Worm (Caenorhabditis elegans) whole organism, young adult: ENCODE data around the gene T19C3.6.
A peak's percentile ranks its signal among the peaks of the same experiment; 100 is the strongest.

Experiments
- B0019.2 ChIP-seq: fragments of 200-800 bp; sonication (Bioruptor generic); conservative IDR thresholded peaks from 2 replicates; pipeline ENCODE4 v1.3.6; 2022; ENCODE audit warnings: missing genetic modification reagents, missing genetic modification characterization, missing compliant biosample characterization
- B0261.1 ChIP-seq: sonication (generic microtip); optimal IDR thresholded peaks from 2 replicates; lab custom pipeline; 2016; ENCODE audit warnings: mild to moderate bottlenecking, missing genetic modification characterization, moderate library complexity, missing compliant biosample characterization
- F22D6.2 ChIP-seq: sonication (generic microtip); optimal IDR thresholded peaks from 2 replicates; lab custom pipeline; 2016; ENCODE audit warnings: mild to moderate bottlenecking, missing genetic modification characterization, missing compliant biosample characterization
- F39B2.1 ChIP-seq: fragments of 200-800 bp; sonication (Bioruptor generic); IDR thresholded peaks from 2 replicates; pipeline ENCODE4 v1.3.6; 2022; ENCODE audit warnings: missing genetic modification reagents, missing genetic modification characterization, missing compliant biosample characterization
- K11D2.4 ChIP-seq: fragments of 200-800 bp; sonication (Bioruptor generic); IDR thresholded peaks from 2 replicates; pipeline ENCODE4 v1.3.6; 2022; ENCODE audit warnings: missing genetic modification reagents, missing genetic modification characterization, missing compliant biosample characterization
- K12H6.12 ChIP-seq: fragments of 200-800 bp; sonication (Bioruptor generic); optimal IDR thresholded peaks from 2 replicates; lab custom pipeline; 2018; ENCODE audit warnings: mild to moderate bottlenecking, missing genetic modification characterization, missing compliant biosample characterization
- T07F8.4 ChIP-seq: sonication (generic microtip); optimal IDR thresholded peaks from 2 replicates; lab custom pipeline; 2016; ENCODE audit warnings: mild to moderate bottlenecking, missing genetic modification characterization, moderate library complexity, missing compliant biosample characterization
- Y53G8AR.9 ChIP-seq: fragments of 200-800 bp; sonication (Bioruptor generic); conservative IDR thresholded peaks from 2 replicates; pipeline ENCODE4 v1.3.6; 2022; ENCODE audit warnings: missing genetic modification reagents, missing genetic modification characterization, missing compliant biosample characterization
- Y79H2A.3 ChIP-seq: fragments of 200-800 bp; sonication (Bioruptor generic); conservative IDR thresholded peaks from 2 replicates; pipeline ENCODE4 v1.3.6; 2022; ENCODE audit warnings: missing genetic modification reagents, missing genetic modification characterization, missing compliant biosample characterization
- ZK185.1 ChIP-seq: sonication (generic microtip); optimal IDR thresholded peaks from 2 replicates; lab custom pipeline; 2016; ENCODE audit warnings: mild to moderate bottlenecking, missing genetic modification characterization, missing compliant biosample characterization; ENCODE audit not compliant: poor library complexity, severe bottlenecking
- attf-5 ChIP-seq: fragments of 200-800 bp; sonication (Bioruptor generic); optimal IDR thresholded peaks from 2 replicates; lab custom pipeline; 2018; ENCODE audit warnings: mild to moderate bottlenecking, missing genetic modification characterization, missing compliant biosample characterization
- bed-1 ChIP-seq: fragments of 200-800 bp; sonication (Bioruptor generic); IDR thresholded peaks from 2 replicates; pipeline ENCODE4 v1.3.6; 2022; ENCODE audit warnings: missing genetic modification reagents, missing genetic modification characterization, missing compliant biosample characterization
- cebp-1 ChIP-seq, 2 experiments: fragments of 200-800 bp in 1 of 2; sonication (Bioruptor generic) in 1 of 2; sonication (generic microtip) in 1 of 2; IDR thresholded peaks in 1 of 2; optimal IDR thresholded peaks in 1 of 2; 2 replicates each; pipeline versions ENCODE4 v1.3.6 to Lab custom; 2017 to 2022; ENCODE audit warnings: missing compliant biosample characterization in 2 of 2, missing genetic modification characterization in 2 of 2, mild to moderate bottlenecking in 1 of 2, missing genetic modification reagents in 1 of 2, moderate library complexity in 1 of 2
- ceh-27 ChIP-seq: fragments of 200-800 bp; sonication (Bioruptor generic); optimal IDR thresholded peaks from 2 replicates; lab custom pipeline; 2018; ENCODE audit warnings: mild to moderate bottlenecking, missing genetic modification characterization, moderate library complexity, missing compliant biosample characterization
- ceh-91 ChIP-seq: fragments of 200-800 bp; sonication (Bioruptor generic); IDR thresholded peaks from 2 replicates; pipeline ENCODE4 v1.3.6; 2022; ENCODE audit warnings: missing genetic modification reagents, missing genetic modification characterization, missing compliant biosample characterization
- chd-7 ChIP-seq: sonication (generic microtip); optimal IDR thresholded peaks from 2 replicates; lab custom pipeline; 2016; ENCODE audit warnings: mild to moderate bottlenecking, missing genetic modification characterization, moderate library complexity, missing compliant biosample characterization
- efl-1 ChIP-seq: fragments of 150-350 bp; optimal IDR thresholded peaks from 2 replicates; lab custom pipeline; 2014; ENCODE audit warnings: missing biosample characterization, missing genetic modification reagents, missing genetic modification characterization
- egl-44 ChIP-seq: fragments of 200-800 bp; sonication (Bioruptor generic); IDR thresholded peaks from 2 replicates; pipeline ENCODE4 v1.3.6; 2022; ENCODE audit warnings: missing genetic modification reagents, missing genetic modification characterization, missing compliant biosample characterization
- egrh-3 ChIP-seq: fragments of 200-800 bp; sonication (Bioruptor generic); IDR thresholded peaks from 2 replicates; pipeline ENCODE4 v1.3.6; 2022; ENCODE audit warnings: missing genetic modification reagents, missing genetic modification characterization, missing compliant biosample characterization
- fkh-3 ChIP-seq: sonication (generic microtip); optimal IDR thresholded peaks from 2 replicates; lab custom pipeline; 2016; ENCODE audit warnings: mild to moderate bottlenecking, missing genetic modification characterization, missing compliant biosample characterization
- gei-17 ChIP-seq: fragments of 200-800 bp; sonication (Bioruptor generic); optimal IDR thresholded peaks from 2 replicates; lab custom pipeline; 2018; ENCODE audit warnings: mild to moderate bottlenecking, missing genetic modification characterization, missing compliant biosample characterization
- hmg-1.2 ChIP-seq: fragments of 200-800 bp; sonication (Bioruptor generic); IDR thresholded peaks from 2 replicates; pipeline ENCODE4 v1.3.6; 2022; ENCODE audit warnings: missing genetic modification reagents, missing genetic modification characterization, missing compliant biosample characterization
- lin-40 ChIP-seq: sonication (generic microtip); optimal IDR thresholded peaks from 2 replicates; lab custom pipeline; 2016; ENCODE audit warnings: missing genetic modification characterization, mild to moderate bottlenecking, missing compliant biosample characterization, missing genotype, missing genetic modification reagents
- madf-3 ChIP-seq: fragments of 200-800 bp; sonication (Bioruptor generic); IDR thresholded peaks from 2 replicates; pipeline ENCODE4 v1.3.6; 2022; ENCODE audit warnings: missing genetic modification reagents, missing genetic modification characterization, missing compliant biosample characterization
- madf-6 ChIP-seq: fragments of 200-800 bp; sonication (Bioruptor generic); IDR thresholded peaks from 2 replicates; pipeline ENCODE4 v1.3.6; 2022; ENCODE audit warnings: missing genetic modification reagents, missing genetic modification characterization, missing compliant biosample characterization
- mcd-1 ChIP-seq: fragments of 200-800 bp; sonication (Bioruptor generic); IDR thresholded peaks from 2 replicates; pipeline ENCODE4 v1.3.6; 2022; ENCODE audit warnings: missing genetic modification reagents, missing genetic modification characterization, missing compliant biosample characterization
- nfya-1 ChIP-seq: sonication (generic microtip); optimal IDR thresholded peaks from 2 replicates; lab custom pipeline; 2017; ENCODE audit warnings: antibody characterized with exemption, missing compliant biosample characterization, missing genetic modification characterization, borderline replicate concordance; ENCODE audit not compliant: insufficient read depth
- nfya-2 ChIP-seq: fragments of 200-800 bp; sonication (Bioruptor generic); IDR thresholded peaks from 2 replicates; pipeline ENCODE4 v1.3.6; 2022; ENCODE audit warnings: missing genetic modification reagents, missing genetic modification characterization, missing compliant biosample characterization
- rcor-1 ChIP-seq: fragments of 200-800 bp; sonication (Bioruptor generic); IDR thresholded peaks from 2 replicates; pipeline ENCODE4 v1.3.6; 2022; ENCODE audit warnings: missing genetic modification reagents, missing genetic modification characterization, missing compliant biosample characterization
- repo-1 ChIP-seq: sonication (generic microtip); optimal IDR thresholded peaks from 2 replicates; lab custom pipeline; 2017; ENCODE audit warnings: mild to moderate bottlenecking, missing genetic modification characterization, missing compliant biosample characterization
- rpc-1 ChIP-seq, 2 experiments: fragments of 150-350 bp in 1 of 2; sonication (generic microtip) in 1 of 2; optimal IDR thresholded peaks; 2 replicates each; lab custom pipeline; 2014 to 2018; ENCODE audit warnings: missing biosample characterization in 1 of 2, missing genetic modification characterization in 1 of 2, missing genetic modification reagents in 1 of 2, missing genotype in 1 of 2
- sdz-38 ChIP-seq: sonication (generic microtip); optimal IDR thresholded peaks from 2 replicates; lab custom pipeline; 2016; ENCODE audit warnings: missing genotype, missing genetic modification characterization, missing compliant biosample characterization
- snpc-1.1 ChIP-seq: sonication (generic microtip); optimal IDR thresholded peaks from 2 replicates; lab custom pipeline; 2017; ENCODE audit warnings: missing genetic modification characterization, mild to moderate bottlenecking, missing compliant biosample characterization, antibody characterized with exemption, moderate library complexity, missing genotype, missing genetic modification reagents; ENCODE audit not compliant: insufficient read depth
- tlf-1 ChIP-seq: fragments of 200-800 bp; sonication (Bioruptor generic); optimal IDR thresholded peaks from 2 replicates; lab custom pipeline; 2018; ENCODE audit warnings: mild to moderate bottlenecking, missing genetic modification characterization, missing compliant biosample characterization
- zfh-2 ChIP-seq: fragments of 200-800 bp; sonication (Bioruptor generic); conservative IDR thresholded peaks from 2 replicates; pipeline ENCODE4 v1.3.6; 2022; ENCODE audit warnings: missing genetic modification reagents, missing genetic modification characterization, missing compliant biosample characterization
- zim-3 ChIP-seq: sonication (generic microtip); optimal IDR thresholded peaks from 2 replicates; lab custom pipeline; 2017; ENCODE audit warnings: mild to moderate bottlenecking, missing genetic modification characterization, moderate library complexity, missing compliant biosample characterization
- ztf-3 ChIP-seq: fragments of 200-800 bp; sonication (Bioruptor generic); optimal IDR thresholded peaks from 2 replicates; lab custom pipeline; 2018; ENCODE audit warnings: mild to moderate bottlenecking, missing genetic modification characterization, missing compliant biosample characterization

Gene T19C3.6

DNA sequence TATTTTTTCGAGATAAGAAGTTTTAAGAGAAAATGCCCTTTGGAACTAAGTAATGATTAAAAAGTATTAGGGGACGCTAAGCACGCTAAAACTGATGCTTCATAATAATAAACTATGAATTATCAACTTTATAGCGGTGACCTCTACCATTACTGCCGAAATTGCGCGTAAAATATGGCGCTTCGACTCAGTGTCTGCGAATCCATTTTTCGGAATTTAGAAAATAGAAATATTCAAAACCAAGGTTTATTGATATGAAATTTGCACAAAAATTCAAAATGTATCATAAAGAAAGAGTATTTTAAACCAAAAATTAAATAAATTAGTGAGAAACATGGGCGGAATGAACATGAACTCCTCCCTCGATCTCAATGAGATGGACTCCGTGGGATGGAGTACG, 32.0 kb downstream of the T19C3.6 start (continued):
- no peak for TF ChIP-seq Y79H2A.3
- TF ChIP-seq egrh-3 (GFP tag; lab: Robert Waterston, UW) = no peak
- TF ChIP-seq B0261.1 (tag; lab: Kevin White, UChicago) = no peak

DNA sequence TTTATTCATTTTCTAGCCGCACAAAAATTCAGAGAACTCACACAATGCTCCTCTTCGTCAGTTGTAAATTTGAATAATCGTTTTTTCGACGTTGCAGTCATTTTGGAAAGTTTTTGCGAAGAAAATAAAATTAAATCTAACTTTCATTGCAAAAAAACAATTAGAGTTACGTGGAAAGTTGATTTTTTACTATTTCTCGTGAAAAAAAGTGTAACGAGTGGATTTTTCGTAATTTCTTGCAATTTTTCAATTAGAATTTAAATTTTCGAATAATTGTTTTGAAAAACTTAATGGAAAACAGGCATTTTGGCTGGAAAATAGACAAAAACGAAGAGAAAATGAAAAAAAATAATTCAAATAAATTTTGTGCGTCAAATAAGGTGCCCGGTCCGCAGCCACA, 32.6 kb downstream of the T19C3.6 start, which contains the start of gene Y55B1AR.2:
TSS of gene Y55B1AR.2 (minus strand) at position 101 of the 400 bp plus-strand sequence.
- TF ChIP-seq sdz-38 (tag; lab: Kevin White, UChicago) (no peak), snpc-1.1 (tag; lab: Kevin White, UChicago) (no peak), K11D2.4 (GFP tag; lab: Robert Waterston, UW) (no peak), madf-6 (GFP tag; lab: Robert Waterston, UW) (no peak)

DNA sequence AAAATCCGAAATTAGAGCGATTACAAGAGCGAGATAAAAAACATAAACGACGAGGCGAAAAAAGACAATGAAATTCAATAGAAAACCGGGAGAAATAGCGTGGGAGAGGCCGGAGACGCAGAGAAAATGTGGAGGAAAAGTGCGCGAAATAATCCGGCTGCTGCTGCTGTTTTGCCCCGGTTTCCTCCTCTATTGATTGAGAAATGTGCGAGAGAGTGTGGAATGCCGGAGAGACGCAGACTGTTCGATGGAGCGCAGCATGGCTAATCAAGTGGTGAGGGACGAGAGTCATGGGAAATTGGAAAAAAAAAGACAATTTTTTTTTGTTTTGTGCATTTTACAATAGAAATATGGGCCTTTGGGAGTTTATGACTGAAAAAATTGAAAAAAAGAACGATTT, 33.2 kb downstream of the T19C3.6 start:
- peak; percentile 22 for TF ChIP-seq efl-1 (GFP tag; lab: Kevin White, UChicago)
- no peak for TF ChIP-seq B0019.2
- TF ChIP-seq tlf-1 (GFP tag; lab: Kevin White, UChicago) = no peak
- no peak for TF ChIP-seq nfya-2 (GFP tag; lab: Robert Waterston, UW)
- peak; percentile 25 for TF ChIP-seq K12H6.12
- TF ChIP-seq madf-3 = 0 out of 2 replicates have a peak, but pooled peaks have one; percentile 9
- no peak for TF ChIP-seq cebp-1 (GFP tag; IDR thresholded peaks at IDR 0.05; lab: Robert Waterston, UW)
- TF ChIP-seq cebp-1 (tag; optimal IDR thresholded peaks at IDR 0.05; lab: Kevin White, UChicago) = peak; percentile 60
- TF ChIP-seq chd-7 (tag; lab: Kevin White, UChicago) = peak; percentile 13
- TF ChIP-seq fkh-3 = no peak
- TF ChIP-seq T07F8.4 (tag; lab: Kevin White, UChicago) = no peak
- TF ChIP-seq attf-5 (GFP tag; lab: Kevin White, UChicago) = peak; percentile 59
- 0 out of 2 replicates have a peak, but pooled peaks have one; percentile 6 for TF ChIP-seq rcor-1 (GFP tag; lab: Robert Waterston, UW)
- no peak for TF ChIP-seq repo-1 (tag; lab: Kevin White, UChicago)
- no peak for TF ChIP-seq bed-1 (GFP tag; lab: Robert Waterston, UW)
- TF ChIP-seq nfya-1 = no peak
- TF ChIP-seq Y53G8AR.9 (GFP tag; lab: Robert Waterston, UW) = 0 out of 2 replicates have a peak, but pooled peaks have one; percentile 22
- no peak for TF ChIP-seq F22D6.2 (tag; lab: Kevin White, UChicago)
- TF ChIP-seq ceh-91 (GFP tag; lab: Robert Waterston, UW) = no peak
- TF ChIP-seq zfh-2 (GFP tag; lab: Robert Waterston, UW) = peak; percentile 93
- peak; percentile 35 for TF ChIP-seq ceh-27 (GFP tag; lab: Kevin White, UChicago)
- TF ChIP-seq zim-3 (tag; lab: Kevin White, UChicago) = no peak
- no peak for TF ChIP-seq egl-44 (GFP tag; lab: Robert Waterston, UW)
- peak; percentile 55 for TF ChIP-seq lin-40
- TF ChIP-seq F39B2.1 (GFP tag; lab: Robert Waterston, UW) = no peak
- TF ChIP-seq mcd-1 = peak; percentile 32; the same call in 1 of the 2 replicates
- TF ChIP-seq hmg-1.2 (GFP tag; lab: Robert Waterston, UW) = peak; percentile 96
- TF ChIP-seq gei-17 = no peak
- no peak for TF ChIP-seq ztf-3
- no peak for TF ChIP-seq ZK185.1
- 0 out of 2 replicates have a peak, but pooled peaks have one; percentile 14 for TF ChIP-seq egrh-3 (GFP tag; lab: Robert Waterston, UW)
- no peak for TF ChIP-seq rpc-1 (optimal IDR thresholded peaks at IDR 0.05; lab: Kevin White, UChicago)
- no peak for TF ChIP-seq rpc-1 (tag; optimal IDR thresholded peaks at IDR 0.05; lab: Kevin White, UChicago)
